Fruit fly (Drosophila melanogaster): ENCODE data around the gene FipoQ.

FipoQ gene

dm6 chr3R:29490912-29491311 is 3.7 kb upstream of the FipoQ start, which contains the start of gene Spase12:
Gene Spase12 (minus strand): TSS chr3R:29491150.
- TF ChIP-seq insv (optimal IDR thresholded peaks at IDR 0.05) (no peak), psq (optimal IDR thresholded peaks at IDR 0.05) (no peak), ttk (optimal IDR thresholded peaks at IDR 0.05) (no peak), Sin3A (optimal IDR thresholded peaks at IDR 0.05) (no peak), Myc (optimal IDR thresholded peaks at IDR 0.05) (no peak), h (optimal IDR thresholded peaks at IDR 0.05) (no peak)

dm6 chr3R:29493242-29493944 is 1.2 kb upstream of the FipoQ start, which contains the start of the genes CG2310 and Diedel:
Gene CG2310 (minus strand): TSS chr3R:29493518.
Gene Diedel (plus strand): TSS chr3R:29493852.
- TF ChIP-seq h (optimal IDR thresholded peaks at IDR 0.05) (no peak), insv (optimal IDR thresholded peaks at IDR 0.05) (no peak), ttk (optimal IDR thresholded peaks at IDR 0.05) (no peak), Sin3A (optimal IDR thresholded peaks at IDR 0.05) (no peak), Myc (optimal IDR thresholded peaks at IDR 0.05) (no peak), psq (optimal IDR thresholded peaks at IDR 0.05) (no peak)

dm6 chr3R:29495815-29496214 is 1.2 kb downstream of the FipoQ start:
- TF ChIP-seq ttk (optimal IDR thresholded peaks at IDR 0.05) (no peak), insv (optimal IDR thresholded peaks at IDR 0.05) (no peak), h (optimal IDR thresholded peaks at IDR 0.05) (no peak), Sin3A (optimal IDR thresholded peaks at IDR 0.05) (no peak), Myc (optimal IDR thresholded peaks at IDR 0.05) (no peak), psq (optimal IDR thresholded peaks at IDR 0.05) (no peak)

dm6 chr3R:29496315-29496714 is 1.7 kb downstream of the FipoQ start:
- TF ChIP-seq h (optimal IDR thresholded peaks at IDR 0.05) (no peak), Sin3A (optimal IDR thresholded peaks at IDR 0.05) (no peak), Myc (optimal IDR thresholded peaks at IDR 0.05) (no peak), ttk (optimal IDR thresholded peaks at IDR 0.05) (no peak), psq (optimal IDR thresholded peaks at IDR 0.05) (no peak), insv (optimal IDR thresholded peaks at IDR 0.05) (no peak)

dm6 chr3R:29502978-29503377 is 8.4 kb downstream of the FipoQ start:
- TF ChIP-seq psq (optimal IDR thresholded peaks at IDR 0.05) (no peak), ttk (optimal IDR thresholded peaks at IDR 0.05) (no peak), Myc (optimal IDR thresholded peaks at IDR 0.05) (no peak), Sin3A (optimal IDR thresholded peaks at IDR 0.05) (no peak), insv (optimal IDR thresholded peaks at IDR 0.05) (no peak), h (optimal IDR thresholded peaks at IDR 0.05) (no peak)

dm6 chr3R:29503406-29504116 is 9.0 kb downstream of the FipoQ start, which contains the start of gene Trc8:
Gene Trc8 (minus strand): TSS chr3R:29503797.
- no peak for TF ChIP-seq psq (optimal IDR thresholded peaks at IDR 0.05)
- no peak for TF ChIP-seq ttk (optimal IDR thresholded peaks at IDR 0.05)
- no peak for TF ChIP-seq insv (optimal IDR thresholded peaks at IDR 0.05)
- no peak for TF ChIP-seq h (optimal IDR thresholded peaks at IDR 0.05)
- no peak for TF ChIP-seq Myc (optimal IDR thresholded peaks at IDR 0.05)
- TF ChIP-seq Sin3A (optimal IDR thresholded peaks at IDR 0.05): no peak

- TF ChIP-seq Sin3A (optimal IDR thresholded peaks at IDR 0.05) (no peak), ttk (optimal IDR thresholded peaks at IDR 0.05) (no peak), psq (optimal IDR thresholded peaks at IDR 0.05) (no peak), Myc (optimal IDR thresholded peaks at IDR 0.05) (no peak), h (optimal IDR thresholded peaks at IDR 0.05) (no peak), insv (optimal IDR thresholded peaks at IDR 0.05) (no peak)
These were observed 12.0 kb downstream of the FipoQ start for dm6 chr3R:29506581-29506980.

dm6 chr3R:29508551-29509266 is 14.1 kb downstream of the FipoQ start:
- TF ChIP-seq ttk (optimal IDR thresholded peaks at IDR 0.05) (no peak), Myc (optimal IDR thresholded peaks at IDR 0.05) (no peak), Sin3A (optimal IDR thresholded peaks at IDR 0.05) (no peak), psq (optimal IDR thresholded peaks at IDR 0.05) (no peak), h (optimal IDR thresholded peaks at IDR 0.05) (no peak), insv (optimal IDR thresholded peaks at IDR 0.05) (no peak)

dm6 chr3R:29511472-29511871 is 16.9 kb downstream of the FipoQ start:
- TF ChIP-seq ttk (optimal IDR thresholded peaks at IDR 0.05) (no peak), Sin3A (optimal IDR thresholded peaks at IDR 0.05) (no peak), Myc (optimal IDR thresholded peaks at IDR 0.05) (no peak), insv (optimal IDR thresholded peaks at IDR 0.05) (no peak), h (optimal IDR thresholded peaks at IDR 0.05) (no peak), psq (optimal IDR thresholded peaks at IDR 0.05) (no peak)

- TF ChIP-seq Myc (optimal IDR thresholded peaks at IDR 0.05): no peak
- no peak for TF ChIP-seq insv (optimal IDR thresholded peaks at IDR 0.05)
- no peak for TF ChIP-seq Sin3A (optimal IDR thresholded peaks at IDR 0.05)
- TF ChIP-seq ttk (optimal IDR thresholded peaks at IDR 0.05): no peak
- TF ChIP-seq psq (optimal IDR thresholded peaks at IDR 0.05): no peak
- TF ChIP-seq h (optimal IDR thresholded peaks at IDR 0.05): no peak
These were observed 17.9 kb downstream of the FipoQ start for dm6 chr3R:29512306-29513044.

dm6 chr3R:29515417-29515816 is 20.8 kb downstream of the FipoQ start, which contains the start of gene ND-20L:
Gene ND-20L (plus strand): TSS chr3R:29515717.
- TF ChIP-seq psq (optimal IDR thresholded peaks at IDR 0.05): no peak
- no peak for TF ChIP-seq h (optimal IDR thresholded peaks at IDR 0.05)
